Fruit fly (Drosophila melanogaster): ENCODE measurements around the gene Ddc.

DNA sequence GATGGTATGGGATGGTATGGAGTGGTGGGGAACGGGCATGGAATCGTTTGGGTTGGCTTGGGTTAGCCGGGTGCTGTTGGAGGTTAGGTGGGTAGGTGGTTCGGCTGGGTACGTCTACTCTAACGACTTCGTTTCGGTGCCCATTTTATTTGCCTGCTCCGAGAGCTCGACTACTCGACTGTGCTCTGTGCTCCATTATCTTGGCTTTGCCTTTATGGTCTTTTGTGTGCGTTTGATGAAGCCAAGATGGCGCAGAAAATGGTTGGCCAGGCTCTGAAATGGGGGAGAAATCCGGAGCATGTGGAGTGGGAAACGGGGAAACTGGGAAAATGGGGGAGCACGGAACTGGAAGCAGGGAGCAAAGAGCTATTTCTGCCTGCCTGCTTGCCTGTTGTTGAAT is 26.2 kb downstream of the Ddc start:
- TF ChIP-seq psq (GFP tag; optimal IDR thresholded peaks at IDR 0.05): no peak
- TF ChIP-seq Dif (GFP tag; optimal IDR thresholded peaks at IDR 0.05; ENCODE audit: partially characterized antibody): no peak
- no peak for TF ChIP-seq sage (GFP tag; optimal IDR thresholded peaks at IDR 0.05)
- TF ChIP-seq jim (GFP tag; optimal IDR thresholded peaks at IDR 0.05): no peak
- TF ChIP-seq usp (GFP tag; optimal IDR thresholded peaks at IDR 0.05): no peak
- no peak for TF ChIP-seq dsf (GFP tag; optimal IDR thresholded peaks at IDR 0.05; ENCODE audit: borderline replicate concordance)
- no peak for TF ChIP-seq Vsx2 (GFP tag; optimal IDR thresholded peaks at IDR 0.05; ENCODE audit: partially characterized antibody)
- no peak for TF ChIP-seq fru (GFP tag; optimal IDR thresholded peaks at IDR 0.05)
- no peak for TF ChIP-seq Sp1 (GFP tag; optimal IDR thresholded peaks at IDR 0.05)
- no peak for TF ChIP-seq ey (GFP tag; optimal IDR thresholded peaks at IDR 0.05)
- no peak for TF ChIP-seq h (GFP tag; optimal IDR thresholded peaks at IDR 0.05)
- TF ChIP-seq Hr78 (GFP tag; optimal IDR thresholded peaks at IDR 0.05): no peak
- no peak for TF ChIP-seq Rel (GFP tag; optimal IDR thresholded peaks at IDR 0.05)
- no peak for TF ChIP-seq Rel (tag; optimal IDR thresholded peaks at IDR 0.05)

All from whole organism, wandering third instar larva.